Fruit fly (Drosophila melanogaster): ENCODE measurements around the gene CG5704.

Gene CG5704

dm6 chr3L:2152730-2153129 lies 18.0 kb downstream of the CG5704 start (continued):
- TF ChIP-seq CG10565 (GFP tag; optimal IDR thresholded peaks at IDR 0.05), result no peak
- TF ChIP-seq bab2 (GFP tag; optimal IDR thresholded peaks at IDR 0.05), result no peak
- no peak for TF ChIP-seq CG17829 (tag; optimal IDR thresholded peaks at IDR 0.05)
- TF ChIP-seq B-H1 (GFP tag; IDR thresholded peaks at IDR 0.05), result no peak
- no peak for TF ChIP-seq CG9437 (GFP tag; optimal IDR thresholded peaks at IDR 0.05)
- TF ChIP-seq wor (GFP tag; IDR thresholded peaks at IDR 0.05), result 0 out of 2 replicates have a peak, but pooled peaks have one; percentile 17
- no peak for TF ChIP-seq fu2 (GFP tag; optimal IDR thresholded peaks at IDR 0.05)
- no peak for TF ChIP-seq CG34376 (GFP tag; optimal IDR thresholded peaks at IDR 0.05)
- no peak for TF ChIP-seq CG10543 (GFP tag; optimal IDR thresholded peaks at IDR 0.05)
- TF ChIP-seq CG18262 (tag; optimal IDR thresholded peaks at IDR 0.05), result no peak
- TF ChIP-seq Blimp-1 (GFP tag; optimal IDR thresholded peaks at IDR 0.05), result peak; percentile 10
- no peak for TF ChIP-seq NK7.1 (GFP tag; optimal IDR thresholded peaks at IDR 0.05)
- no peak for TF ChIP-seq CG9797 (GFP tag; optimal IDR thresholded peaks at IDR 0.05)
- no peak for TF ChIP-seq CG8290 (GFP tag; optimal IDR thresholded peaks at IDR 0.05)
- peak in 1 of 2 experiments; percentile 46 for TF ChIP-seq CG8290 (tag; optimal IDR thresholded peaks at IDR 0.05)
- peak; percentile 79 for TF ChIP-seq sens (GFP tag)
- no peak for TF ChIP-seq zen2 (GFP tag; IDR thresholded peaks at IDR 0.05; ENCODE audit: partially characterized antibody)
- TF ChIP-seq ftz-f1 (GFP tag; optimal IDR thresholded peaks at IDR 0.05), result peak; percentile 30
- TF ChIP-seq ham (GFP tag; IDR thresholded peaks at IDR 0.05), result no peak
- no peak for TF ChIP-seq pita (GFP tag; optimal IDR thresholded peaks at IDR 0.05)
- no peak for TF ChIP-seq vfl (GFP tag; optimal IDR thresholded peaks at IDR 0.05)
- TF ChIP-seq disco-r (GFP tag; optimal IDR thresholded peaks at IDR 0.05), result no peak
- no peak for TF ChIP-seq CG3065 (GFP tag; optimal IDR thresholded peaks at IDR 0.05)
- TF ChIP-seq CG4404 (GFP tag; IDR thresholded peaks at IDR 0.05), result no peak
- no peak for TF ChIP-seq CG8388 (GFP tag; optimal IDR thresholded peaks at IDR 0.05)
- no peak for TF ChIP-seq shn (GFP tag; optimal IDR thresholded peaks at IDR 0.05)
- no peak for TF ChIP-seq CG4730 (GFP tag; IDR thresholded peaks at IDR 0.05)
- TF ChIP-seq wek (GFP tag; optimal IDR thresholded peaks at IDR 0.05), result no peak
- TF ChIP-seq HmgZ (tag; optimal IDR thresholded peaks at IDR 0.05), result no peak
- no peak for TF ChIP-seq danr (GFP tag; IDR thresholded peaks at IDR 0.05)
- TF ChIP-seq zf30C (GFP tag; optimal IDR thresholded peaks at IDR 0.05), result no peak
- no peak for TF ChIP-seq CG12155 (GFP tag; optimal IDR thresholded peaks at IDR 0.05)
- no peak for TF ChIP-seq Camta (GFP tag; optimal IDR thresholded peaks at IDR 0.05)
- TF ChIP-seq CG11560 (tag; IDR thresholded peaks at IDR 0.05), result no peak
- no peak; the same call in 1 of the 2 replicates for TF ChIP-seq CG10366 (GFP tag; IDR thresholded peaks at IDR 0.05)
- no peak for TF ChIP-seq CG7963 (GFP tag; IDR thresholded peaks at IDR 0.05; ENCODE audit: partially characterized antibody)
- no peak for TF ChIP-seq CG33557 (GFP tag; optimal IDR thresholded peaks at IDR 0.05)
- no peak for TF ChIP-seq chn (GFP tag; optimal IDR thresholded peaks at IDR 0.05)
- TF ChIP-seq ATbp (GFP tag; optimal IDR thresholded peaks at IDR 0.05), result no peak
- TF ChIP-seq tin (GFP tag; optimal IDR thresholded peaks at IDR 0.05), result peak; percentile 9
- no peak for TF ChIP-seq CG10431 (GFP tag; optimal IDR thresholded peaks at IDR 0.05)
- no peak for TF ChIP-seq HHEX (GFP tag; optimal IDR thresholded peaks at IDR 0.05)
- TF ChIP-seq luna (GFP tag; optimal IDR thresholded peaks at IDR 0.05), result no peak
- TF ChIP-seq inv (GFP tag; IDR thresholded peaks at IDR 0.05; ENCODE audit: partially characterized antibody), result no peak
- TF ChIP-seq Ets97D (GFP tag; optimal IDR thresholded peaks at IDR 0.05), result no peak
- TF ChIP-seq Doc2 (GFP tag; IDR thresholded peaks at IDR 0.05), result no peak
- TF ChIP-seq lov (optimal IDR thresholded peaks at IDR 0.05), result no peak
- TF ChIP-seq lov (GFP tag; IDR thresholded peaks at IDR 0.05), result no peak
- TF ChIP-seq CG7839 (tag; optimal IDR thresholded peaks at IDR 0.05), result peak; percentile 21
- TF ChIP-seq sisA (GFP tag; IDR thresholded peaks at IDR 0.05), result no peak
- TF ChIP-seq croc (GFP tag; conservative IDR thresholded peaks at IDR 0.05), result no peak
- no peak for TF ChIP-seq CG42726 (GFP tag; IDR thresholded peaks at IDR 0.05; ENCODE audit: partially characterized antibody)
- no peak for TF ChIP-seq Antp (GFP tag; optimal IDR thresholded peaks at IDR 0.05)

Data from whole organism, embryonic.